2 fruit fly cellular contexts compared by ENCODE assay signal in the genomic region with DNA sequence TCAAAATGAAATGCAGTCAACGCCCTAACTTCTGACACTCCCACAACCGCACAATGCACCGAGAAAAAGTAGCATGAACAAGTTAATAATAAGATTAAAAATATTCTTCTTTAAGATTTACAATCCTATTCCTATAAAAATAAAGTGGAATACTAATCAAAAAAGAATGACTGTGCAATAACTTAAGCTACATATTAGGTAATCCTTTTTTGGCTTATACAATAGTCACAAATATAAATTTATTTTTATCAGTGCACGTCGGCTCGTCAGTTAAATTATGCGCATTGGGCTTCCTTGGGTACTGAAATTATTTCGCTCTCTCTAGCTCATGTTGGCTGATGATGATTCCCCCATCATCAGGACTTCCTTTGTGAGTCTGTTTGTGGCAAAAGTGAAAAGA.
TF ChIP-seq lines count a peak whose summit lies in the region.

No protein-coding gene starts in this region.

TF ChIP-seq in whole organism, embryonic, 481 proteins besides CTCF, POLR2A, EP300 and RAD21 (continued from another document):
- TF ChIP-seq sens (GFP tag; lab: Kevin White, UChicago), result peak; percentile 81
- no peak for TF ChIP-seq lilli (GFP tag; optimal IDR thresholded peaks at IDR 0.05; lab: Kevin White, UChicago)
- TF ChIP-seq CG16779 (GFP tag; IDR thresholded peaks at IDR 0.05; lab: Robert Waterston, UW), result no peak
- TF ChIP-seq onecut (GFP tag; IDR thresholded peaks at IDR 0.05; lab: Robert Waterston, UW), result 0 out of 2 replicates have a peak, but pooled peaks have one; percentile 8
- TF ChIP-seq CG31441 (GFP tag; IDR thresholded peaks at IDR 0.05; lab: Robert Waterston, UW), result 0 out of 2 replicates have a peak, but pooled peaks have one; percentile 25
- TF ChIP-seq Dek (tag; optimal IDR thresholded peaks at IDR 0.05; lab: Kevin White, UChicago), result no peak
- peak; percentile 8 for TF ChIP-seq CG7556 (GFP tag; optimal IDR thresholded peaks at IDR 0.05; lab: Kevin White, UChicago)
- TF ChIP-seq lab (GFP tag; optimal IDR thresholded peaks at IDR 0.05; lab: Kevin White, UChicago), result peak; percentile 2
- no peak for TF ChIP-seq insv (GFP tag; optimal IDR thresholded peaks at IDR 0.05; lab: Kevin White, UChicago)
- peak; percentile 17 for TF ChIP-seq CG10979 (tag; optimal IDR thresholded peaks at IDR 0.05; lab: Kevin White, UChicago)
- TF ChIP-seq CG4282 (GFP tag; optimal IDR thresholded peaks at IDR 0.05; lab: Kevin White, UChicago), result no peak
- peak in 1 of 2 experiments; percentile 46 for TF ChIP-seq eve (GFP tag; optimal IDR thresholded peaks at IDR 0.05; lab: Kevin White, UChicago)
- peak; percentile 20 for TF ChIP-seq gem (tag; optimal IDR thresholded peaks at IDR 0.05; lab: Kevin White, UChicago)
- TF ChIP-seq Sox100B (GFP tag; optimal IDR thresholded peaks at IDR 0.05; lab: Kevin White, UChicago), result peak; percentile 5
- peak; percentile 14 for TF ChIP-seq dmrt99B (tag; optimal IDR thresholded peaks at IDR 0.05; lab: Kevin White, UChicago)

TF ChIP-seq in whole organism, prepupa, 60 proteins besides CTCF, POLR2A, EP300 and RAD21 (continued from another document):
- TF ChIP-seq Ets96B (tag; optimal IDR thresholded peaks at IDR 0.05; lab: Kevin White, UChicago), result no peak
- TF ChIP-seq Sox102F (GFP tag; optimal IDR thresholded peaks at IDR 0.05; lab: Kevin White, UChicago), result no peak
- no peak for TF ChIP-seq Lpt (GFP tag; optimal IDR thresholded peaks at IDR 0.05; lab: Kevin White, UChicago)
- no peak for TF ChIP-seq Hr38 (GFP tag; optimal IDR thresholded peaks at IDR 0.05; lab: Kevin White, UChicago)
- no peak for TF ChIP-seq CG6163 (GFP tag; IDR thresholded peaks at IDR 0.05; lab: Robert Waterston, UW)
- peak; percentile 22 for TF ChIP-seq topi (GFP tag; optimal IDR thresholded peaks at IDR 0.05; lab: Kevin White, UChicago)
- no peak for TF ChIP-seq CG16779 (tag; optimal IDR thresholded peaks at IDR 0.05; lab: Kevin White, UChicago)
- TF ChIP-seq CG6792 (GFP tag; optimal IDR thresholded peaks at IDR 0.05; lab: Kevin White, UChicago), result no peak
- TF ChIP-seq CG6276 (GFP tag; optimal IDR thresholded peaks at IDR 0.05; lab: Kevin White, UChicago), result no peak
- no peak for TF ChIP-seq CG8119 (GFP tag; IDR thresholded peaks at IDR 0.05; lab: Robert Waterston, UW)
- no peak for TF ChIP-seq dsx (GFP tag; optimal IDR thresholded peaks at IDR 0.05; lab: Kevin White, UChicago; ENCODE audit: poor library complexity, severe bottlenecking)
- TF ChIP-seq CG1621 (tag; optimal IDR thresholded peaks at IDR 0.05; lab: Kevin White, UChicago), result no peak
- no peak for TF ChIP-seq fd59A (GFP tag; optimal IDR thresholded peaks at IDR 0.05; lab: Kevin White, UChicago)
- TF ChIP-seq Gug (GFP tag; IDR thresholded peaks at IDR 0.05; lab: Robert Waterston, UW), result no peak
- TF ChIP-seq CG11762 (GFP tag; optimal IDR thresholded peaks at IDR 0.05; lab: Kevin White, UChicago; ENCODE audit: insufficient read depth), result no peak
- TF ChIP-seq CG6808 (GFP tag; optimal IDR thresholded peaks at IDR 0.05; lab: Kevin White, UChicago), result no peak
- no peak for TF ChIP-seq CG8319 (GFP tag; optimal IDR thresholded peaks at IDR 0.05; lab: Kevin White, UChicago)
- peak; percentile 5 for TF ChIP-seq OdsH (GFP tag; optimal IDR thresholded peaks at IDR 0.05; lab: Kevin White, UChicago)
- no peak for TF ChIP-seq vri (GFP tag; optimal IDR thresholded peaks at IDR 0.05; lab: Kevin White, UChicago)
- peak; percentile 27 for TF ChIP-seq CG10631 (GFP tag; optimal IDR thresholded peaks at IDR 0.05; lab: Kevin White, UChicago)
- no peak for TF ChIP-seq CG11902 (GFP tag; optimal IDR thresholded peaks at IDR 0.05; lab: Kevin White, UChicago)
- peak; percentile 11 for TF ChIP-seq CG3919 (GFP tag; optimal IDR thresholded peaks at IDR 0.05; lab: Kevin White, UChicago)
- TF ChIP-seq CG8632 (GFP tag; optimal IDR thresholded peaks at IDR 0.05; lab: Kevin White, UChicago), result no peak
- TF ChIP-seq Smox (GFP tag; optimal IDR thresholded peaks at IDR 0.05; lab: Kevin White, UChicago), result peak; percentile 20
- no peak for TF ChIP-seq net (GFP tag; optimal IDR thresholded peaks at IDR 0.05; lab: Kevin White, UChicago)
- peak; percentile 53 for TF ChIP-seq Eip78C (GFP tag; lab: Kevin White, UChicago)
- TF ChIP-seq Ets21C (GFP tag; optimal IDR thresholded peaks at IDR 0.05; lab: Kevin White, UChicago), result no peak
- TF ChIP-seq esn (GFP tag; optimal IDR thresholded peaks at IDR 0.05; lab: Kevin White, UChicago), result peak; percentile 36
- no peak for TF ChIP-seq eg (GFP tag; IDR thresholded peaks at IDR 0.05; lab: Robert Waterston, UW)
- TF ChIP-seq Sox15 (GFP tag; optimal IDR thresholded peaks at IDR 0.05; lab: Kevin White, UChicago), result no peak
- no peak for TF ChIP-seq CG4318 (GFP tag; optimal IDR thresholded peaks at IDR 0.05; lab: Kevin White, UChicago)
- TF ChIP-seq CG9139 (GFP tag; optimal IDR thresholded peaks at IDR 0.05; lab: Kevin White, UChicago), result no peak
- TF ChIP-seq fkh (GFP tag; optimal IDR thresholded peaks at IDR 0.05; lab: Kevin White, UChicago), result no peak
- peak; percentile 17 for TF ChIP-seq CG3032 (tag; optimal IDR thresholded peaks at IDR 0.05; lab: Kevin White, UChicago)
- TF ChIP-seq dac (GFP tag; optimal IDR thresholded peaks at IDR 0.05; lab: Kevin White, UChicago), result no peak
- peak; percentile 12 for TF ChIP-seq Hr39 (GFP tag; optimal IDR thresholded peaks at IDR 0.05; lab: Kevin White, UChicago)
